Worm (Caenorhabditis elegans) whole organism, L1 larva: ENCODE results near the gene Y32G9A.2.

Experiments
- F16B12.6 ChIP-seq: fragments of 150-350 bp; optimal IDR thresholded peaks from 2 replicates; lab custom pipeline; 2014; ENCODE audit warnings: missing biosample characterization, missing genetic modification characterization
- Y116A8C.19 ChIP-seq: sonication (generic microtip); optimal IDR thresholded peaks from 2 replicates; lab custom pipeline; 2016; ENCODE audit warnings: missing compliant biosample characterization, missing genetic modification characterization, borderline replicate concordance
- elt-2 ChIP-seq: sonication (generic microtip); optimal IDR thresholded peaks from 2 replicates; lab custom pipeline; 2016; ENCODE audit warnings: missing genetic modification characterization, mild to moderate bottlenecking, inconsistent platforms, missing compliant biosample characterization, missing genetic modification reagents
- fkh-10 ChIP-seq: sonication (generic microtip); optimal IDR thresholded peaks from 2 replicates; lab custom pipeline; 2017; ENCODE audit warnings: missing biosample characterization, missing genetic modification reagents, missing genetic modification characterization
- jun-1 ChIP-seq: fragments of 150-350 bp; optimal IDR thresholded peaks from 2 replicates; lab custom pipeline; 2014; ENCODE audit warnings: missing biosample characterization, missing genetic modification reagents, missing genetic modification characterization
- mdl-1 ChIP-seq, 2 experiments: fragments of 150-350 bp; optimal IDR thresholded peaks; 2 replicates each; lab custom pipeline; 2014 to 2017; ENCODE audit warnings: missing biosample characterization in 2 of 2, missing genetic modification characterization in 2 of 2, inconsistent platforms in 1 of 2
- mep-1 ChIP-seq: fragments of 150-350 bp; optimal IDR thresholded peaks from 2 replicates; lab custom pipeline; 2014; ENCODE audit warnings: missing biosample characterization, missing genetic modification characterization
- nhr-28 ChIP-seq: fragments of 150-350 bp; optimal IDR thresholded peaks from 2 replicates; lab custom pipeline; 2014; ENCODE audit warnings: missing biosample characterization, missing genetic modification characterization
- pag-3 ChIP-seq: sonication (generic microtip); optimal IDR thresholded peaks from 2 replicates; lab custom pipeline; 2017; ENCODE audit warnings: missing genetic modification characterization, mild to moderate bottlenecking, missing compliant biosample characterization, antibody characterized with exemption, borderline replicate concordance; ENCODE audit not compliant: insufficient read depth
- rnt-1 ChIP-seq: sonication (generic microtip); optimal IDR thresholded peaks from 2 replicates; lab custom pipeline; 2016; ENCODE audit warnings: mild to moderate bottlenecking, missing genetic modification characterization, moderate library complexity, missing compliant biosample characterization
- snpc-4 ChIP-seq: fragments of 150-350 bp; optimal IDR thresholded peaks from 2 replicates; lab custom pipeline; 2014; ENCODE audit warnings: missing biosample characterization, missing genetic modification characterization
- ztf-4 ChIP-seq: fragments of 150-350 bp; optimal IDR thresholded peaks from 2 replicates; lab custom pipeline; 2014; ENCODE audit warnings: missing biosample characterization, missing genetic modification characterization

ce11 chrV:1966962-1967361 is 48.7 kb downstream of the Y32G9A.2 start:
- no peak for TF ChIP-seq jun-1
- no peak for TF ChIP-seq F16B12.6 (tag; lab: Kevin White, UChicago)
- TF ChIP-seq nhr-28 (tag; lab: Kevin White, UChicago): no peak
- TF ChIP-seq pag-3 (tag; lab: Kevin White, UChicago): no peak
- no peak for TF ChIP-seq mep-1
- TF ChIP-seq ztf-4 (tag; lab: Kevin White, UChicago): no peak
- TF ChIP-seq rnt-1 (tag; lab: Kevin White, UChicago): no peak
- TF ChIP-seq elt-2 (tag; lab: Kevin White, UChicago): no peak
- no peak for TF ChIP-seq snpc-4
- no peak for TF ChIP-seq Y116A8C.19
- TF ChIP-seq mdl-1 (tag; optimal IDR thresholded peaks at IDR 0.05; lab: Kevin White, UChicago): no peak
- TF ChIP-seq fkh-10: no peak
